Worm (Caenorhabditis elegans): ENCODE data around the gene daf-18.

daf-18 gene

DNA sequence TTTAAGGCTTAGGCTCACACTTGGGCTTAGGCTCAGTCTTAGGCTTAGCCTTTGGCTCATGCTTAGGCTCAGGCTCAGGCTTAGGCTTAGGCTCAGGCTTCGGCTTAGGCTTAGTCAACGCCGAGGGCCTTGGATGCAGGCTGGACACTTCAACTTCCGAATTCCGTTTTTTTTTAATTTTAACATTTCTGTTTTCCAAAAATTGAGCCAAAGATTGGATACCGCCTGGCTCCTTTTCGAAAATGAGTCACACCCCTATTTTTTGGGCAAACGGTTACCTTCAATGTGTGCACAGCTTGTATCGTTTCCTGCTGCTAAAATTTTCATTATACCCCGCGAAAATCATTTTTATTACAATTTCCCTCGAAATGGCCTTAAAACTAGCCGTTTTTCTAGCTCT, 30.5 kb upstream of the daf-18 start, which contains the start of gene M04G7.1:
Gene M04G7.1 (plus strand): TSS at position 301 of the 400 bp plus-strand sequence.
- TF ChIP-seq ceh-82 (tag; optimal IDR thresholded peaks at IDR 0.05) (no peak), nhr-12 (tag; optimal IDR thresholded peaks at IDR 0.05) (no peak), ZK546.5 (tag; optimal IDR thresholded peaks at IDR 0.05) (no peak), mml-1 (tag; optimal IDR thresholded peaks at IDR 0.05) (no peak)

DNA sequence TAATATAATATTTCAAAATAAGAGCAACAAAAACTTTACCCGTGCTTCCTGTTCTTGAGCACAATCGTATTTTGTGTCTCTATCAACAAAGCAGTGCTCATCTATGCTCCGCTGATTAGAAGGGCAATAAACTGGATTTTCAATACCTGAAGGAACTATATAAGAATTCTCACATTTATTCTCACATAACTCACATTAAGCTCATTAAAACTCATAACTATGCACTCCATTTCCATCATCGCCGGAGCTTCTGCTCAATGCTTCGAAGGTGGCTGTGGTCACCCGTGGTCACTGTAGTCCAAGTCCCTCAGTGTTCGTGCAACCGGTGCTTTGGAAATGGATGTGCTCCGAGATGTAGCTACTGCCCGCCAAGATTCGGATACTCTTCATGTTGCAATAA, 29.8 kb upstream of the daf-18 start, which contains the start of the genes Y66H1A.8 and M04G7.5:
Gene Y66H1A.8 (minus strand): TSS at position 101 of the 400 bp plus-strand sequence.
Gene M04G7.5 (plus strand): TSS at position 258 of the 400 bp plus-strand sequence.
- TF ChIP-seq daf-12 (tag; optimal IDR thresholded peaks at IDR 0.05) (no peak), lin-39 (tag; optimal IDR thresholded peaks at IDR 0.05) (no peak), unc-62 (GFP tag; optimal IDR thresholded peaks at IDR 0.05) (no peak), ceh-9 (tag; optimal IDR thresholded peaks at IDR 0.05) (no peak)

DNA sequence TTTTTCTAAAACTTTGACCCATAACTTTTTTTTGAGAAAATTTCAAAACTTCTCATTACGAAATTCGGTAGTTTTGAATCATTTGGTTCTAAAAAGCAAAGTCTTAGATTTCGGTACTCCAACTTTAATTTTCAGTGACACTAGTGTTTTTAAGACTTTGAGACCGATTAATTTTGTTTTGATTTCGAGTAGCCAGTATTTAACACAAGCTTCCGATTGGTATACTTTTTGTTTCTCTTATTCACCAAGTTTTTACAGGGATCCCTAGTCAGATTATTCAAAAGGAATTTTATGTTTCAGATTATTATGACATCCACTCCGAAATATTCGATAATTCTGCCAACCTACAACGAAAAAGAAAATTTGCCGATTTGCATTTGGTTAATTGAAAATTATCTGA, 20.4 kb upstream of the daf-18 start, which contains the start of gene dpm-1:
Gene dpm-1 (plus strand): TSS at position 301 of the 400 bp plus-strand sequence.
- no peak for TF ChIP-seq pqm-1 (tag; optimal IDR thresholded peaks at IDR 0.05)
- TF ChIP-seq unc-39 (tag; optimal IDR thresholded peaks at IDR 0.05): no peak
- no peak for TF ChIP-seq lsy-12 (tag; optimal IDR thresholded peaks at IDR 0.05)
- no peak for TF ChIP-seq lin-15B (tag; optimal IDR thresholded peaks at IDR 0.05)
- no peak for TF ChIP-seq nhr-77 (tag; optimal IDR thresholded peaks at IDR 0.05)
- no peak for TF ChIP-seq elt-1 (tag; optimal IDR thresholded peaks at IDR 0.05)
- no peak for TF ChIP-seq mdl-1 (tag; optimal IDR thresholded peaks at IDR 0.05)
- no peak for TF ChIP-seq snpc-4 (tag; optimal IDR thresholded peaks at IDR 0.05)
- TF ChIP-seq elt-2 (tag; optimal IDR thresholded peaks at IDR 0.05): no peak
- no peak for TF ChIP-seq mml-1 (tag; optimal IDR thresholded peaks at IDR 0.05)
- no peak for TF ChIP-seq pha-4 (tag; optimal IDR thresholded peaks at IDR 0.05)

DNA sequence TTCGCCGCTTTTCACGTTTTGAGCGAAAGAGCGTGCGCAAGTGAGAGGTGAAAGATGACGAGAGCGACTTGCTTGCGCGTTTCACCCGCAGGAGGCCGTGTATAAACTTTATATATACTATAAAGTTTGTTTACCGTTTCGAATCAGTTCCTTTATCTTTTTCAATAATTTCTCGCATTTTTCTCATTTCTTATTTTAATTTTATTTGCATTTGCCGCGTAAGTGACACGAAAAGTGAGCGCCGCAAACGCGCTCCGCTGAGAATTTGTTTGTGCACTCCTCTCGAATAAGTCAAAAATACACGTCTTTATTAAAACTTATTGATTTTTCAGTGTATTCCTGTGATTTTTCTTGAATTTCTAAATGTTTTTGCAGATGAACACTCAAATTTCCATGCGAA, 18.6 kb upstream of the daf-18 start, which contains the start of gene mrpl-55:
Gene mrpl-55 (plus strand): TSS at position 364 of the 400 bp plus-strand sequence.
- TF ChIP-seq pha-4 (tag; optimal IDR thresholded peaks at IDR 0.05) (peak; percentile 97), fkh-10 (GFP tag; optimal IDR thresholded peaks at IDR 0.05) (peak; percentile 38), daf-12 (tag; optimal IDR thresholded peaks at IDR 0.05) (no peak), elt-1 (tag; optimal IDR thresholded peaks at IDR 0.05) (no peak), R02D3.7 (tag; optimal IDR thresholded peaks at IDR 0.05) (peak; percentile 84), skn-1 (tag; optimal IDR thresholded peaks at IDR 0.05) (no peak), ztf-4 (tag; optimal IDR thresholded peaks at IDR 0.05) (no peak), pqm-1 (tag; optimal IDR thresholded peaks at IDR 0.05) (peak; percentile 48), ZK546.5 (tag; optimal IDR thresholded peaks at IDR 0.05) (no peak), nhr-43 (tag; optimal IDR thresholded peaks at IDR 0.05; ENCODE audit: poor library complexity, severe bottlenecking) (peak; percentile 79), zag-1 (tag; optimal IDR thresholded peaks at IDR 0.05) (no peak), mdl-1 (tag; optimal IDR thresholded peaks at IDR 0.05) (no peak), fos-1 (tag; optimal IDR thresholded peaks at IDR 0.05) (no peak), egl-27 (tag; optimal IDR thresholded peaks at IDR 0.05) (no peak), elt-2 (tag; optimal IDR thresholded peaks at IDR 0.05) (peak; percentile 45), lsy-12 (tag; optimal IDR thresholded peaks at IDR 0.05) (peak; percentile 69), unc-39 (tag; optimal IDR thresholded peaks at IDR 0.05) (no peak), nhr-25 (tag; optimal IDR thresholded peaks at IDR 0.05) (peak; percentile 37), fkh-2 (tag; optimal IDR thresholded peaks at IDR 0.05) (no peak), nhr-28 (tag; optimal IDR thresholded peaks at IDR 0.05) (peak; percentile 10), ama-1 (optimal IDR thresholded peaks at IDR 0.05) (no peak), egl-5 (tag; optimal IDR thresholded peaks at IDR 0.05) (peak; percentile 37), nhr-76 (tag; optimal IDR thresholded peaks at IDR 0.05) (no peak), aly-2 (tag; optimal IDR thresholded peaks at IDR 0.05) (no peak), mml-1 (tag; optimal IDR thresholded peaks at IDR 0.05) (no peak), nhr-77 (tag; optimal IDR thresholded peaks at IDR 0.05) (peak; percentile 60), nhr-23 (tag; optimal IDR thresholded peaks at IDR 0.05) (peak; percentile 91), unc-62 (GFP tag; optimal IDR thresholded peaks at IDR 0.05) (peak; percentile 13), nhr-67 (tag; optimal IDR thresholded peaks at IDR 0.05) (no peak), nfya-1 (tag; optimal IDR thresholded peaks at IDR 0.05; ENCODE audit: insufficient read depth) (peak; percentile 85), elt-3 (tag; optimal IDR thresholded peaks at IDR 0.05) (no peak), nhr-237 (tag; optimal IDR thresholded peaks at IDR 0.05) (no peak), lin-15B (tag; optimal IDR thresholded peaks at IDR 0.05) (peak; percentile 93), nhr-11 (tag; optimal IDR thresholded peaks at IDR 0.05) (no peak), ceh-28 (tag; optimal IDR thresholded peaks at IDR 0.05) (peak; percentile 83), ceh-9 (tag; optimal IDR thresholded peaks at IDR 0.05) (no peak), tbx-2 (tag; optimal IDR thresholded peaks at IDR 0.05) (peak; percentile 50), hmg-11 (tag; optimal IDR thresholded peaks at IDR 0.05) (no peak), eor-1 (tag; optimal IDR thresholded peaks at IDR 0.05) (no peak), ceh-82 (tag; optimal IDR thresholded peaks at IDR 0.05) (peak; percentile 52), snpc-4 (tag; optimal IDR thresholded peaks at IDR 0.05) (peak; percentile 53), sea-2 (GFP tag; optimal IDR thresholded peaks at IDR 0.05) (no peak), jun-1 (tag; optimal IDR thresholded peaks at IDR 0.05) (peak; percentile 39), nhr-12 (tag; optimal IDR thresholded peaks at IDR 0.05) (no peak), lin-39 (tag; optimal IDR thresholded peaks at IDR 0.05) (peak; percentile 58)
